Fruit fly (Drosophila melanogaster) whole organism, embryonic: ENCODE data around the gene Arc42.

ENCODE experiments used
- ATbp ChIP-seq: fragments of 200-800 bp; sonication (Bioruptor generic); optimal IDR thresholded peaks from 2 replicates; lab custom pipeline; 2017; ENCODE audit warnings: missing biosample characterization, mild to moderate bottlenecking, missing genetic modification characterization, missing genetic modification reagents
- BtbVII ChIP-seq: fragments of 200-800 bp; sonication (Bioruptor generic); optimal IDR thresholded peaks from 3 replicates; lab custom pipeline; 2017; ENCODE audit warnings: missing biosample characterization, mild to moderate bottlenecking, missing genetic modification characterization
- CG10654 ChIP-seq: fragments of 200-800 bp; sonication (Bioruptor generic); optimal IDR thresholded peaks from 2 replicates; lab custom pipeline; 2016; ENCODE audit warnings: missing biosample characterization, missing genetic modification characterization
- CG12104 ChIP-seq: fragments of 200-800 bp; sonication (Bioruptor generic); optimal IDR thresholded peaks from 3 replicates; lab custom pipeline; 2016; ENCODE audit warnings: missing biosample characterization, missing genetic modification characterization
- CG12236 ChIP-seq: fragments of 200-800 bp; sonication (Bioruptor generic); optimal IDR thresholded peaks from 2 replicates; lab custom pipeline; 2016; ENCODE audit warnings: missing biosample characterization, missing genetic modification characterization
- CG14667 ChIP-seq: fragments of 200-800 bp; sonication (Bioruptor generic); IDR thresholded peaks from 2 replicates; pipeline ENCODE4 v1.3.6; 2022; ENCODE audit warnings: missing biosample characterization, missing genetic modification characterization
- CG15479 ChIP-seq: fragments of 200-800 bp; sonication (Bioruptor generic); optimal IDR thresholded peaks from 3 replicates; lab custom pipeline; 2019; ENCODE audit warnings: missing biosample characterization, mild to moderate bottlenecking, missing genetic modification characterization, moderate library complexity
- CG16813 ChIP-seq: fragments of 200-800 bp; sonication (Bioruptor generic); IDR thresholded peaks from 3 replicates; pipeline ENCODE4 v1.3.6; 2022; ENCODE audit warnings: missing biosample characterization, missing genetic modification characterization; ENCODE audit not compliant: partially characterized antibody
- CG17361 ChIP-seq: fragments of 200-800 bp; sonication (Bioruptor generic); IDR thresholded peaks from 3 replicates; pipeline ENCODE4 v1.3.6; 2022; ENCODE audit warnings: missing biosample characterization, missing genetic modification characterization
- CG17568 ChIP-seq: fragments of 200-800 bp; sonication (Bioruptor generic); optimal IDR thresholded peaks from 2 replicates; lab custom pipeline; 2018; ENCODE audit warnings: missing biosample characterization, mild to moderate bottlenecking, missing genetic modification characterization, moderate library complexity
- CG18011 ChIP-seq: fragments of 200-800 bp; sonication (Bioruptor generic); optimal IDR thresholded peaks from 2 replicates; lab custom pipeline; 2017; ENCODE audit warnings: missing biosample characterization, missing genetic modification characterization, mild to moderate bottlenecking, moderate library complexity, missing genotype
- CG2116 ChIP-seq: fragments of 200-800 bp; sonication (Bioruptor generic); optimal IDR thresholded peaks from 3 replicates; lab custom pipeline; 2018; ENCODE audit warnings: missing biosample characterization, mild to moderate bottlenecking, missing genetic modification characterization
- CG2678 ChIP-seq: fragments of 200-800 bp; sonication (Bioruptor generic); optimal IDR thresholded peaks from 3 replicates; lab custom pipeline; 2019; ENCODE audit warnings: missing biosample characterization, mild to moderate bottlenecking, missing genetic modification characterization, moderate library complexity
- CG31365 ChIP-seq: fragments of 200-800 bp; sonication (Bioruptor generic); optimal IDR thresholded peaks from 2 replicates; lab custom pipeline; 2018; ENCODE audit warnings: missing biosample characterization, mild to moderate bottlenecking, missing genetic modification characterization
- CG3726 ChIP-seq: fragments of 200-800 bp; sonication (Bioruptor generic); IDR thresholded peaks from 3 replicates; pipeline ENCODE4, ENCODE4 v1.3.6; 2022; ENCODE audit warnings: missing biosample characterization, missing genetic modification characterization
- CG4424 ChIP-seq: fragments of 200-800 bp; sonication (Bioruptor generic); optimal IDR thresholded peaks from 3 replicates; lab custom pipeline; 2016; ENCODE audit warnings: missing biosample characterization, missing genetic modification characterization
- CG4730 ChIP-seq: fragments of 200-800 bp; sonication (Bioruptor generic); IDR thresholded peaks from 2 replicates; pipeline ENCODE4 v1.3.6; 2022; ENCODE audit warnings: missing biosample characterization, missing genetic modification characterization
- CG6254 ChIP-seq: fragments of 200-800 bp; sonication (Bioruptor generic); optimal IDR thresholded peaks from 3 replicates; lab custom pipeline; 2017; ENCODE audit warnings: mild to moderate bottlenecking, missing biosample characterization, missing genetic modification reagents, missing genetic modification characterization
- CG8359 ChIP-seq: fragments of 200-800 bp; sonication (Bioruptor generic); optimal IDR thresholded peaks from 2 replicates; lab custom pipeline; 2017; ENCODE audit warnings: missing biosample characterization, mild to moderate bottlenecking, missing genetic modification characterization, borderline replicate concordance
- CTCF ChIP-seq: fragments of 200-800 bp; sonication (Bioruptor generic); optimal IDR thresholded peaks from 2 replicates; lab custom pipeline; 2017; ENCODE audit warnings: missing biosample characterization, mild to moderate bottlenecking, missing genetic modification characterization, moderate library complexity
- GATAe ChIP-seq: fragments of 200-800 bp; sonication (Bioruptor generic); conservative IDR thresholded peaks from 2 replicates; pipeline ENCODE4 v1.3.6; 2022; ENCODE audit warnings: missing biosample characterization, missing genetic modification characterization
- HLH54F ChIP-seq: fragments of 200-800 bp; sonication (Bioruptor generic); optimal IDR thresholded peaks from 3 replicates; lab custom pipeline; 2016; ENCODE audit warnings: missing biosample characterization, missing genetic modification characterization
- Hr78 ChIP-seq, 2 experiments: fragments of 200-800 bp in 1 of 2; fragments of >200 bp in 1 of 2; sonication (Bioruptor generic) in 1 of 2; optimal IDR thresholded peaks; 2 replicates each; lab custom pipeline; 2017 to 2019; ENCODE audit warnings: missing biosample characterization in 2 of 2, missing genetic modification characterization in 2 of 2, mild to moderate bottlenecking in 1 of 2, moderate library complexity in 1 of 2
- Nf-YA ChIP-seq: fragments of 200-800 bp; sonication (Bioruptor generic); IDR thresholded peaks from 2 replicates; pipeline ENCODE4 v1.3.6; 2022; ENCODE audit warnings: missing biosample characterization, missing genetic modification characterization
- NfI ChIP-seq: fragments of 200-800 bp; sonication (Bioruptor generic); optimal IDR thresholded peaks from 3 replicates; lab custom pipeline; 2018; ENCODE audit warnings: missing biosample characterization, mild to moderate bottlenecking, missing genetic modification characterization, moderate library complexity
- Opbp ChIP-seq: fragments of 200-800 bp; sonication (Bioruptor generic); IDR thresholded peaks from 3 replicates; pipeline ENCODE4 v1.3.6; 2022; ENCODE audit warnings: missing biosample characterization, missing genetic modification characterization; ENCODE audit not compliant: partially characterized antibody
- Pdp1 ChIP-seq, 2 experiments: fragments of 200-800 bp; sonication (Bioruptor generic); optimal IDR thresholded peaks; 3 replicates each; lab custom pipeline; 2016; ENCODE audit warnings: missing biosample characterization in 2 of 2, missing genetic modification characterization in 2 of 2, mild to moderate bottlenecking in 1 of 2, moderate library complexity in 1 of 2
- Vsx1 ChIP-seq: fragments of 200-800 bp; sonication (Bioruptor generic); optimal IDR thresholded peaks from 2 replicates; lab custom pipeline; 2017; ENCODE audit warnings: missing biosample characterization, mild to moderate bottlenecking, missing genetic modification characterization, missing genetic modification reagents
- ac ChIP-seq: fragments of 200-800 bp; sonication (Bioruptor generic); optimal IDR thresholded peaks from 3 replicates; lab custom pipeline; 2017; ENCODE audit warnings: missing biosample characterization, mild to moderate bottlenecking, missing genetic modification characterization
- aop ChIP-seq: fragments of 200-800 bp; sonication (Bioruptor generic); IDR thresholded peaks from 2 replicates; pipeline ENCODE4 v1.3.6; 2022; ENCODE audit warnings: missing biosample characterization, missing genetic modification characterization
- ara ChIP-seq: fragments of 200-800 bp; sonication (Bioruptor generic); IDR thresholded peaks from 2 replicates; pipeline ENCODE4 v1.3.6; 2022; ENCODE audit warnings: missing biosample characterization, missing genetic modification characterization
- bowl ChIP-seq: fragments of 200-800 bp; sonication (Bioruptor generic); IDR thresholded peaks from 2 replicates; pipeline ENCODE4 v1.3.6; 2022; ENCODE audit warnings: missing biosample characterization, missing genetic modification characterization
- chif ChIP-seq, 2 experiments: fragments of 200-800 bp; sonication (Bioruptor generic); optimal IDR thresholded peaks; 3 replicates each; lab custom pipeline; 2016; ENCODE audit warnings: missing biosample characterization in 2 of 2, missing genetic modification characterization in 2 of 2
- chinmo ChIP-seq: fragments of 200-800 bp; sonication (Bioruptor generic); IDR thresholded peaks from 4 replicates; pipeline ENCODE4 v1.3.6; 2022; ENCODE audit warnings: missing biosample characterization, missing genetic modification characterization; ENCODE audit not compliant: partially characterized antibody
- grau ChIP-seq: fragments of 200-800 bp; optimal IDR thresholded peaks from 3 replicates; lab custom pipeline; 2019; ENCODE audit warnings: missing biosample characterization, mild to moderate bottlenecking, missing genetic modification characterization, moderate library complexity
- grn ChIP-seq: fragments of 200-800 bp; sonication (Bioruptor generic); optimal IDR thresholded peaks from 3 replicates; lab custom pipeline; 2017; ENCODE audit warnings: missing biosample characterization, missing genetic modification characterization
- gsb ChIP-seq: fragments of 200-800 bp; sonication (Bioruptor generic); IDR thresholded peaks from 2 replicates; pipeline ENCODE4 v1.3.6; 2022; ENCODE audit warnings: missing biosample characterization, missing genetic modification characterization
- lbe ChIP-seq: fragments of 200-800 bp; sonication (Bioruptor generic); optimal IDR thresholded peaks from 2 replicates; lab custom pipeline; 2016; ENCODE audit warnings: missing biosample characterization, mild to moderate bottlenecking, missing genetic modification characterization
- luna ChIP-seq: fragments of 200-800 bp; sonication (Bioruptor generic); optimal IDR thresholded peaks from 2 replicates; lab custom pipeline; 2016; ENCODE audit warnings: missing biosample characterization, missing genetic modification characterization
- mirr ChIP-seq: fragments of 200-800 bp; sonication (Bioruptor generic); optimal IDR thresholded peaks from 3 replicates; lab custom pipeline; 2018; ENCODE audit warnings: missing biosample characterization, mild to moderate bottlenecking, missing genetic modification characterization
- nau ChIP-seq: fragments of 200-800 bp; sonication (Bioruptor generic); optimal IDR thresholded peaks from 3 replicates; lab custom pipeline; 2017; ENCODE audit warnings: missing biosample characterization, mild to moderate bottlenecking, missing genetic modification characterization, missing genetic modification reagents
- nom ChIP-seq: fragments of 200-800 bp; sonication (Bioruptor generic); optimal IDR thresholded peaks from 2 replicates; lab custom pipeline; 2017; ENCODE audit warnings: missing biosample characterization, missing genetic modification characterization, mild to moderate bottlenecking, moderate library complexity, missing genetic modification reagents
- pzg ChIP-seq: fragments of 200-800 bp; sonication (Bioruptor generic); optimal IDR thresholded peaks from 3 replicates; lab custom pipeline; 2018; ENCODE audit warnings: missing biosample characterization, mild to moderate bottlenecking, missing genetic modification characterization, moderate library complexity
- row ChIP-seq: fragments of 200-800 bp; sonication (Bioruptor generic); IDR thresholded peaks from 3 replicates; pipeline ENCODE4 v1.3.6; 2022; ENCODE audit warnings: missing biosample characterization, missing genetic modification characterization
- salm ChIP-seq: fragments of 200-800 bp; sonication (Bioruptor generic); optimal IDR thresholded peaks from 2 replicates; lab custom pipeline; 2018; ENCODE audit warnings: missing biosample characterization, mild to moderate bottlenecking, missing genetic modification characterization
- sc ChIP-seq, 3 experiments: fragments of >200 bp in 2 of 3; fragments of 200-800 bp in 1 of 3; sonication (Bioruptor generic) in 1 of 3; optimal IDR thresholded peaks; 2 replicates in 2 of 3; 3 replicates in 1 of 3; lab custom pipeline; 2017; ENCODE audit warnings: mild to moderate bottlenecking in 1 of 3, missing biosample characterization in 1 of 3, missing genetic modification characterization in 1 of 3, missing genetic modification reagents in 1 of 3
- sd ChIP-seq: fragments of 200-800 bp; sonication (Bioruptor generic); optimal IDR thresholded peaks from 3 replicates; lab custom pipeline; 2018; ENCODE audit warnings: missing biosample characterization, mild to moderate bottlenecking, missing genetic modification characterization, moderate library complexity
- sob ChIP-seq: fragments of 200-800 bp; sonication (Bioruptor generic); IDR thresholded peaks from 2 replicates; pipeline ENCODE4 v1.3.6; 2022; ENCODE audit warnings: missing biosample characterization, missing genetic modification characterization
- tio ChIP-seq: fragments of 200-800 bp; sonication (Bioruptor generic); optimal IDR thresholded peaks from 2 replicates; lab custom pipeline; 2017; ENCODE audit warnings: missing biosample characterization, missing genetic modification characterization, inconsistent platforms

The Arc42 gene

DNA sequence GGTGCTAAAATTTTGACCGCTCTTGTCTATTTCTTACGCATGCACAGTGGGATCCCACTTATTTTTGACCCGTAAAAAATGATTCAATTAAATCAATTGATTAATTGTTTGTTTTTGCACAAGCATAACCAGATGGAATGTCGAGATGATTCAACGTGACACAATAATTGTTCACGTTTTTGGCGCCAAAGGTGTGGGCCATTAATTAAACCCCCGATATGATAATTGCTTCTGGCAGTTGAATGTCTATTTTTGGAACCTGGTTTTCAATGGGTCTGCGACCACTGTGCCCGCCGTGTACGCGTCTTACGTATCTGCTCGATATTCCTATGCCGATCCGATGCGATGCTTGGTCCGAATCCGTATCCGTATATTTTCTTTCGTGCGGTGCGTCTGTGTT, 14.5 kb downstream of the Arc42 start (continued):
- peak; percentile 18 for TF ChIP-seq CTCF (GFP tag; lab: Kevin White, UChicago)
- TF ChIP-seq CG10654 (GFP tag; lab: Kevin White, UChicago): peak; percentile 59
- peak; percentile 59 for TF ChIP-seq CG17568 (GFP tag; lab: Kevin White, UChicago)
- no peak for TF ChIP-seq nom (GFP tag; lab: Kevin White, UChicago)
- 0 out of 2 replicates have a peak, but pooled peaks have one; percentile 27 for TF ChIP-seq GATAe (GFP tag; lab: Robert Waterston, UW)
- TF ChIP-seq CG6254 (GFP tag; lab: Kevin White, UChicago): peak; percentile 53
- no peak for TF ChIP-seq pzg (GFP tag; lab: Kevin White, UChicago)
- no peak for TF ChIP-seq grn (GFP tag; lab: Kevin White, UChicago)
- TF ChIP-seq CG17361 (GFP tag; lab: Robert Waterston, UW): peak; percentile 84
- no peak for TF ChIP-seq aop (GFP tag; lab: Robert Waterston, UW)
- peak; percentile 71 for TF ChIP-seq CG4424 (GFP tag; lab: Kevin White, UChicago)
- peak; percentile 60 for TF ChIP-seq salm (tag; lab: Kevin White, UChicago)
- TF ChIP-seq Nf-YA (GFP tag; lab: Robert Waterston, UW): 0 out of 2 replicates have a peak, but pooled peaks have one; percentile 43
- peak; percentile 73; the same call in 2 of the 3 replicates for TF ChIP-seq CG3726 (GFP tag; lab: Robert Waterston, UW)
- TF ChIP-seq CG31365 (tag; lab: Kevin White, UChicago): peak; percentile 37
- TF ChIP-seq row (GFP tag; lab: Robert Waterston, UW): peak; percentile 92
- TF ChIP-seq gsb (GFP tag; lab: Robert Waterston, UW): no peak; the same call in 1 of the 2 replicates
- TF ChIP-seq sd (tag; lab: Kevin White, UChicago): peak; percentile 46
- TF ChIP-seq nau: no peak
- TF ChIP-seq sc (optimal IDR thresholded peaks at IDR 0.05; lab: Kevin White, UChicago): no peak
- no peak for TF ChIP-seq sc (GFP tag; optimal IDR thresholded peaks at IDR 0.05; lab: Kevin White, UChicago)
- peak; percentile 63 for TF ChIP-seq CG4730 (GFP tag; lab: Robert Waterston, UW)
- TF ChIP-seq luna (GFP tag; lab: Kevin White, UChicago): peak; percentile 33
- TF ChIP-seq CG12104: peak; percentile 34
- TF ChIP-seq chinmo: no peak
- TF ChIP-seq Pdp1 (GFP tag; optimal IDR thresholded peaks at IDR 0.05; lab: Kevin White, UChicago): peak; percentile 81 to 85
- peak; percentile 60 for TF ChIP-seq BtbVII (GFP tag; lab: Kevin White, UChicago)
- TF ChIP-seq HLH54F (GFP tag; lab: Kevin White, UChicago): peak; percentile 55
- TF ChIP-seq ATbp (GFP tag; lab: Kevin White, UChicago): peak; percentile 65
- no peak for TF ChIP-seq Vsx1 (GFP tag; lab: Kevin White, UChicago)
- peak; percentile 75 for TF ChIP-seq sob (GFP tag; lab: Robert Waterston, UW)
- no peak for TF ChIP-seq lbe (GFP tag; lab: Kevin White, UChicago)
- peak; percentile 65 for TF ChIP-seq NfI (GFP tag; lab: Kevin White, UChicago)
- TF ChIP-seq Hr78 (GFP tag; optimal IDR thresholded peaks at IDR 0.05; lab: Kevin White, UChicago): peak in 1 of 2 experiments; percentile 13
- TF ChIP-seq CG2678 (tag; lab: Kevin White, UChicago): no peak
- peak; percentile 56; the same call in 1 of the 2 replicates for TF ChIP-seq ara (GFP tag; lab: Robert Waterston, UW)
- TF ChIP-seq ac: peak; percentile 7
- TF ChIP-seq CG12236: peak; percentile 45
- TF ChIP-seq bowl (GFP tag; lab: Robert Waterston, UW): no peak
- TF ChIP-seq CG2116 (GFP tag; lab: Kevin White, UChicago): no peak
- TF ChIP-seq tio (GFP tag; lab: Kevin White, UChicago): peak; percentile 39
- peak; percentile 35 to 52 for TF ChIP-seq chif (GFP tag; optimal IDR thresholded peaks at IDR 0.05; lab: Kevin White, UChicago)
- TF ChIP-seq CG8359 (GFP tag; lab: Kevin White, UChicago): peak; percentile 45
- no peak for TF ChIP-seq CG18011 (GFP tag; lab: Kevin White, UChicago)
- TF ChIP-seq Opbp (GFP tag; lab: Robert Waterston, UW): no peak
- TF ChIP-seq CG14667: peak; percentile 66
- peak; percentile 49 for TF ChIP-seq mirr
- TF ChIP-seq grau (tag; lab: Kevin White, UChicago): peak; percentile 70
- no peak for TF ChIP-seq CG16813 (GFP tag; lab: Robert Waterston, UW)
- TF ChIP-seq CG15479 (GFP tag; lab: Kevin White, UChicago): no peak
